Worm (Caenorhabditis elegans) whole organism, midembryonic: Measurements from ENCODE around the gene F47B10.4.

Source experiments
- cog-1 ChIP-seq: sonication (generic microtip); optimal IDR thresholded peaks from 2 replicates; lab custom pipeline; 2016; ENCODE audit warnings: missing genetic modification characterization, missing compliant biosample characterization
- klf-2 ChIP-seq: fragments of 200-800 bp; sonication (Bioruptor generic); conservative IDR thresholded peaks from 2 replicates; pipeline ENCODE4 v1.3.6; 2022; ENCODE audit warnings: missing genetic modification reagents, missing genetic modification characterization, missing compliant biosample characterization
- med-1 ChIP-seq: sonication (generic microtip); optimal IDR thresholded peaks from 2 replicates; lab custom pipeline; 2017; ENCODE audit warnings: missing genetic modification characterization, mild to moderate bottlenecking, missing compliant biosample characterization, antibody characterized with exemption, missing genetic modification reagents; ENCODE audit not compliant: insufficient read depth
- ref-1 ChIP-seq: fragments of 200-800 bp; sonication (Bioruptor generic); conservative IDR thresholded peaks from 2 replicates; pipeline ENCODE4 v1.3.6; 2022; ENCODE audit warnings: missing genetic modification reagents, missing genetic modification characterization, missing compliant biosample characterization
- ztf-29 ChIP-seq: fragments of 200-800 bp; sonication (Bioruptor generic); IDR thresholded peaks from 2 replicates; pipeline ENCODE4 v1.3.6; 2022; ENCODE audit warnings: missing genetic modification reagents, missing genetic modification characterization, missing compliant biosample characterization

ce11 chrX:10891890-10892289, 825 bp downstream of the F47B10.4 start, which contains the start of gene F47B10.3:
- no peak for TF ChIP-seq ztf-29 (GFP tag; lab: Robert Waterston, UW)
- TF ChIP-seq cog-1 = no peak
- no peak for TF ChIP-seq med-1 (GFP tag; lab: Kevin White, UChicago)
- TF ChIP-seq ref-1 = no peak
- no peak for TF ChIP-seq klf-2 (GFP tag; lab: Robert Waterston, UW)
